Worm (Caenorhabditis elegans) whole organism, L4 larva: ENCODE measurements around the gene C44F1.1.

Source experiments
- D1046.2 ChIP-seq: fragments of 200-800 bp; sonication (Bioruptor generic); IDR thresholded peaks from 2 replicates; pipeline ENCODE4 v1.3.6; 2022; ENCODE audit warnings: missing genetic modification characterization, missing compliant biosample characterization
- F10B5.3 ChIP-seq: sonication (generic microtip); optimal IDR thresholded peaks from 2 replicates; lab custom pipeline; 2016; ENCODE audit warnings: mild to moderate bottlenecking, missing genetic modification characterization, missing compliant biosample characterization
- F37D6.2 ChIP-seq: sonication (generic microtip); optimal IDR thresholded peaks from 2 replicates; lab custom pipeline; 2016; ENCODE audit warnings: mild to moderate bottlenecking, missing genetic modification characterization, missing compliant biosample characterization
- F44E2.7 ChIP-seq: fragments of 200-800 bp; sonication (Bioruptor generic); IDR thresholded peaks from 2 replicates; pipeline ENCODE4 v2.1.2; 2022; ENCODE audit warnings: missing genetic modification characterization, missing compliant biosample characterization
- Y5F2A.4 ChIP-seq: fragments of 200-800 bp; sonication (Bioruptor generic); optimal IDR thresholded peaks from 2 replicates; lab custom pipeline; 2018; ENCODE audit warnings: mild to moderate bottlenecking, missing genetic modification characterization, missing compliant biosample characterization
- ZK337.2 ChIP-seq: fragments of 200-800 bp; sonication (Bioruptor generic); IDR thresholded peaks from 2 replicates; pipeline ENCODE4 v1.3.6; 2022; ENCODE audit warnings: missing genetic modification reagents, missing genetic modification characterization, missing compliant biosample characterization
- aha-1 ChIP-seq: fragments of 150-350 bp; peaks from one replicate; lab custom pipeline; 2014; ENCODE audit warnings: missing biosample characterization, missing genetic modification characterization
- ama-1 ChIP-seq: fragments of 150-350 bp; optimal IDR thresholded peaks from 2 replicates; lab custom pipeline; 2014; ENCODE audit warnings: inconsistent platforms, mixed read lengths
- daf-12 ChIP-seq: fragments of 150-350 bp; optimal IDR thresholded peaks from 2 replicates; lab custom pipeline; 2014; ENCODE audit warnings: missing biosample characterization, missing genetic modification reagents, missing genetic modification characterization
- daf-16 ChIP-seq, 3 experiments: sonication (generic microtip); optimal IDR thresholded peaks; 2 replicates each; lab custom pipeline; 2016 to 2017; ENCODE audit warnings: missing genetic modification characterization in 3 of 3, missing genetic modification reagents in 3 of 3, mild to moderate bottlenecking in 2 of 3, missing compliant biosample characterization in 2 of 3, missing biosample characterization in 1 of 3, moderate library complexity in 1 of 3
- daf-8 ChIP-seq: fragments of 200-800 bp; sonication (Bioruptor generic); IDR thresholded peaks from 2 replicates; pipeline ENCODE4 v1.3.6; 2022; ENCODE audit warnings: missing genetic modification characterization, missing compliant biosample characterization
- dmd-6 ChIP-seq: fragments of 200-800 bp; sonication (Bioruptor generic); IDR thresholded peaks from 2 replicates; pipeline ENCODE4 v1.3.6; 2022; ENCODE audit warnings: missing genetic modification reagents, missing genetic modification characterization, missing compliant biosample characterization
- dpl-1 ChIP-seq: fragments of 150-350 bp; optimal IDR thresholded peaks from 2 replicates; lab custom pipeline; 2014; ENCODE audit warnings: missing biosample characterization, missing genetic modification reagents, missing genetic modification characterization
- fos-1 ChIP-seq: fragments of 150-350 bp; optimal IDR thresholded peaks from 2 replicates; lab custom pipeline; 2014; ENCODE audit warnings: missing biosample characterization, missing genetic modification characterization
- gei-8 ChIP-seq: fragments of 200-800 bp; sonication (Bioruptor generic); optimal IDR thresholded peaks from 2 replicates; lab custom pipeline; 2018; ENCODE audit warnings: mild to moderate bottlenecking, missing genetic modification characterization, missing compliant biosample characterization
- hlh-11 ChIP-seq: fragments of 200-800 bp; sonication (Bioruptor generic); optimal IDR thresholded peaks from 2 replicates; lab custom pipeline; 2018; ENCODE audit warnings: mild to moderate bottlenecking, missing genetic modification characterization, missing compliant biosample characterization
- hlh-30 ChIP-seq: sonication (generic microtip); optimal IDR thresholded peaks from 2 replicates; lab custom pipeline; 2017; ENCODE audit warnings: antibody characterized with exemption, mild to moderate bottlenecking, missing genetic modification characterization, missing compliant biosample characterization; ENCODE audit not compliant: insufficient read depth
- hmg-1.1 ChIP-seq: fragments of 200-800 bp; sonication (Bioruptor generic); IDR thresholded peaks from 2 replicates; pipeline ENCODE4 v1.3.6; 2022; ENCODE audit warnings: missing genetic modification reagents, missing genetic modification characterization, missing compliant biosample characterization
- lin-29 ChIP-seq: fragments of 200-800 bp; sonication (Bioruptor generic); IDR thresholded peaks from 2 replicates; pipeline ENCODE4 v1.3.6; 2022; ENCODE audit warnings: missing genetic modification reagents, missing genetic modification characterization, missing compliant biosample characterization
- lin-38 ChIP-seq: fragments of 200-800 bp; sonication (Bioruptor generic); IDR thresholded peaks from 2 replicates; pipeline ENCODE4 v1.3.6; 2022; ENCODE audit warnings: missing genetic modification reagents, missing genetic modification characterization, missing compliant biosample characterization
- lsy-2 ChIP-seq, 2 experiments: fragments of 150-350 bp in 1 of 2; sonication (generic microtip) in 1 of 2; optimal IDR thresholded peaks; 2 replicates each; lab custom pipeline; 2014 to 2017; ENCODE audit warnings: missing biosample characterization in 2 of 2, missing genetic modification characterization in 2 of 2
- mdl-1 ChIP-seq, 2 experiments: fragments of 150-350 bp in 1 of 2; sonication (generic microtip) in 1 of 2; optimal IDR thresholded peaks; 2 replicates each; lab custom pipeline; 2014 to 2017; ENCODE audit warnings: missing biosample characterization in 2 of 2, missing genetic modification characterization in 2 of 2
- mep-1 ChIP-seq: fragments of 150-350 bp; sonication (generic microtip); optimal IDR thresholded peaks from 3 replicates; lab custom pipeline; 2014; ENCODE audit warnings: missing biosample characterization, missing genetic modification characterization
- mes-2 ChIP-seq: sonication (generic microtip); optimal IDR thresholded peaks from 2 replicates; lab custom pipeline; 2016; ENCODE audit warnings: missing genotype, mild to moderate bottlenecking, missing genetic modification characterization, missing compliant biosample characterization; ENCODE audit not compliant: poor library complexity, severe bottlenecking
- nhr-10 ChIP-seq: fragments of 150-350 bp; optimal IDR thresholded peaks from 2 replicates; lab custom pipeline; 2014; ENCODE audit warnings: missing biosample characterization, missing genetic modification characterization
- nhr-237 ChIP-seq: sonication (generic microtip); optimal IDR thresholded peaks from 2 replicates; lab custom pipeline; 2017; ENCODE audit warnings: missing biosample characterization, missing genetic modification characterization
- nhr-25 ChIP-seq: sonication (generic microtip); optimal IDR thresholded peaks from 2 replicates; lab custom pipeline; 2017; ENCODE audit warnings: missing genetic modification characterization, mild to moderate bottlenecking, missing compliant biosample characterization, antibody characterized with exemption, moderate library complexity, borderline replicate concordance; ENCODE audit not compliant: insufficient read depth
- nhr-28 ChIP-seq: fragments of 150-350 bp; optimal IDR thresholded peaks from 2 replicates; lab custom pipeline; 2014; ENCODE audit warnings: missing biosample characterization, missing genetic modification characterization
- nhr-76 ChIP-seq: fragments of 150-350 bp; optimal IDR thresholded peaks from 2 replicates; lab custom pipeline; 2014; ENCODE audit warnings: missing biosample characterization, missing genetic modification characterization
- set-16 ChIP-seq: fragments of 200-800 bp; sonication (Bioruptor generic); IDR thresholded peaks from 2 replicates; pipeline ENCODE4 v1.3.6; 2022; ENCODE audit warnings: missing genetic modification reagents, missing genetic modification characterization, missing compliant biosample characterization
- snpc-1.2 ChIP-seq: fragments of 200-800 bp; sonication (Bioruptor generic); IDR thresholded peaks from 2 replicates; pipeline ENCODE4 v1.3.6; 2022; ENCODE audit warnings: missing genetic modification reagents, missing genetic modification characterization, missing compliant biosample characterization
- tra-1 ChIP-seq: fragments of 200-800 bp; sonication (Bioruptor generic); IDR thresholded peaks from 2 replicates; pipeline ENCODE4 v1.3.6; 2022; ENCODE audit warnings: missing genetic modification reagents, missing genetic modification characterization, missing compliant biosample characterization
- unc-62 ChIP-seq, 3 experiments: fragments of 150-350 bp in 1 of 3; sonication (generic microtip); optimal IDR thresholded peaks in 2 of 3; peaks in 1 of 3; 1 replicate in 1 of 3; 2 replicates in 2 of 3; lab custom pipeline; 2014 to 2017; ENCODE audit warnings: missing biosample characterization in 3 of 3, missing genetic modification characterization in 3 of 3, missing genetic modification reagents in 3 of 3, missing genotype in 1 of 3
- zfp-3 ChIP-seq: fragments of 200-800 bp; sonication (Bioruptor generic); conservative IDR thresholded peaks from 2 replicates; pipeline ENCODE4 v1.3.6; 2022; ENCODE audit warnings: missing genetic modification reagents, missing genetic modification characterization, missing compliant biosample characterization

Gene C44F1.1

DNA sequence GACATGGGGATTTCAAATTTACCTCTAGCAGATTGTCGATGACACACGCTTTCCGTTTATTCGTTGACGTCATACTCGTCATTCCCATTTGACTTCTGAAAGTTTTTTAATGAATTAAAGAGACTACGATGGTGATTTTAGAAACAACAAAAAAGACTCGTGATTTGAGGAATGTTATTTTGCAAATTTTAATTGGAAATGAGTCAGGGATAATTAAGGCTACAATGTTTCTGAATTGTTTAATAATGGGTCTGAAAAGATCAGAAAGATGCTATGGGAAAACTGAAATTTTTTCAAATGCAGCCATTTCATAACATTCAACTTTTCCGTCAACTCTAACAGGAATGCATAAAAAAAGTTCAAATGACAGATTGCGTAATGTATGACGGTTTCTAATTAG, at the start of gene C44F1.1:
Gene C44F1.1, minus strand, starts transcription at position 101 of the 400 bp plus-strand sequence.
- TF ChIP-seq F10B5.3 (tag; lab: Kevin White, UChicago) (no peak), aha-1 (tag; lab: Kevin White, UChicago) (peak; percentile 10)
- TF ChIP-seq, all 104 proteins: peak for 1

DNA sequence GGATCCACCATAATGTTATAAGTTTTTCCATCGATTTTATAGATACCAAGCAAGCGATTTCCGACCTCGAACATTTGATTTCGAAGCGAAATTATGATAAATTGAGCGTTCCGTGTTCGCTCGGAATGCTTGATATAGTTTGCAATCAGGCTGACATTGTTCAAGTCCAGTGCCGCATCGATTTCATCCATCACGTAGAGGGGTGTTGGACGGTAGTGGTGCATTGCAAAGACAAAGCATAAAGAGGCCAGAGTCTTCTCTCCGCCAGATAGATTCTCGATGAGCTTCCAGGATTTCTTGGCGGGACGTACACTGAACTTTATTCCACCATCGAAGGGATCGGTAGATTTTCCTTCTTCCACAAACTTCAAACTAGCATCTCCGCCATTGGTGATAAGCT, 49.1 kb upstream of the C44F1.1 start:
- TF ChIP-seq daf-12 (tag; lab: Kevin White, UChicago) (no peak), unc-62 (GFP tag; optimal IDR thresholded peaks at IDR 0.05 in 1 of 2; lab: Kevin White, UChicago) (peak in 1 of 2 experiments; percentile 94), unc-62 (tag; optimal IDR thresholded peaks at IDR 0.05; lab: Kevin White, UChicago) (no peak), snpc-1.2 (GFP tag; lab: Robert Waterston, UW) (no peak)

DNA sequence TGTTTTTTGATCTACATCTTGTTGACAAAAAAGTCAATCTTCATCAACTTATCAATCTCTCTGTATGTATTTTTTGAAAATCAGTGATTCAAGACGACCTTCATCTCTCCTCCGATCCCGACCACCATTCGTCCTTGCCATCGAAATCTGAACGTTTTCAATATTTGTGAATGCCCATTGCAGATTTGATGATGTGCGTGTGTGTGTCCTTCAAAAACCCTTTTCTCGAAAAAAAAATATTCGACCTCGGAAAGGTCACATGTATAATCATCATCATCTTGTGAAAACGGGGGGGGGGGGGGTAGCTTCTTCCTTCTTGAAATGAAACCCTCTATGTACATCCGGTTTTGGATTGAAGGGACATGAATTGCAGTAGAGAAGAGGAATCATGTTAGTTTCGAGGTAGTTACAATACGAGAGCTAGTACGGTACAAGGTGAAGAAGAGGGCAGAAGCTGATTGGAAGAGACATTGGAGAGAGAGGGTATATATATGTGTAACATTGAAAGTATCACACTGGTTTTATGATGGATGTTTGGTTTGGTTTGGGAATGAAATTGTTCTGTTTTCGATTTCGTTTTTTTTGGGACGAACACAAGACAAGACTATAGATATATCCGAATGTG, 47.1 kb upstream of the C44F1.1 start:
- TF ChIP-seq Y5F2A.4 (GFP tag; lab: Kevin White, UChicago) (no peak), daf-16 (GFP tag; optimal IDR thresholded peaks at IDR 0.05; lab: Kevin White, UChicago) (no peak), daf-16 (tag; optimal IDR thresholded peaks at IDR 0.05; lab: Kevin White, UChicago) (no peak), hlh-30 (tag; lab: Kevin White, UChicago) (peak; percentile 53), tra-1 (no peak), set-16 (GFP tag; lab: Robert Waterston, UW) (no peak), nhr-76 (tag; lab: Kevin White, UChicago) (no peak), dpl-1 (GFP tag; lab: Kevin White, UChicago) (no peak), gei-8 (GFP tag; lab: Kevin White, UChicago) (no peak), aha-1 (tag; lab: Kevin White, UChicago) (peak; percentile 69), nhr-237 (no peak), F44E2.7 (GFP tag; lab: Robert Waterston, UW) (no peak), dmd-6 (no peak), ZK337.2 (GFP tag; lab: Robert Waterston, UW) (no peak), ama-1 (no peak), F10B5.3 (tag; lab: Kevin White, UChicago) (no peak), D1046.2 (GFP tag; lab: Robert Waterston, UW) (no peak), fos-1 (no peak), nhr-28 (tag; lab: Kevin White, UChicago) (peak; percentile 20), mes-2 (peak; percentile 11), nhr-25 (peak; percentile 69), mdl-1 (tag; optimal IDR thresholded peaks at IDR 0.05; lab: Kevin White, UChicago) (no peak)

DNA sequence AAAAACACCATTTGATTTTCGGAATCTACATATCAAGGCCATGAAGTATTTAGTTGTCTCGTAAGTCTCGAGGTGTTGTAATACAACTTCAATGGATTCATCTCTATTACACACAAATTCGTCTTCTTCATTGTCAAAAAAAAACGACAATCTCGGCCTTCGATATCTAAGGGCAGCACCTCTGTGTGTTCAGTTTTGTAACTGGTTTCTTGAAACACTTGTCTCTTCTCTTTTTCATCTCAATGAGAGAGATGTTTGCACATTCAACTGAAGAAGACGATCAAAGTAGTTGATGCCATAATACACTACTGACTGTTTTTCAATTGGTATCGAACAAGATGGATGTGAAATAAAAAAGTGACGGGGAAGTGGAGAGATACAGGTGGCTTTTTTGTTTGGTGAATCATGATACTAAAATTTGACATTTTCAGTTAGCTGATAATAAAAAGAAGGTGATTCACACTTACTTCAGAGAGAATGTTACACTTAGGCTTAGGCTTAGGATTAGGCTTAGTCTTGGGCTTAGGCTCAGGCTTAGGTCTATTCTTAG, 46.1 kb upstream of the C44F1.1 start:
- no peak for TF ChIP-seq nhr-10
- no peak for TF ChIP-seq F37D6.2
- no peak for TF ChIP-seq daf-8 (GFP tag; lab: Robert Waterston, UW)
- TF ChIP-seq hmg-1.1 (GFP tag; lab: Robert Waterston, UW), result 0 out of 2 replicates have a peak, but pooled peaks have one; percentile 35
- TF ChIP-seq nhr-25, result peak; percentile 22
- TF ChIP-seq nhr-28 (tag; lab: Kevin White, UChicago), result peak; percentile 59
- peak in 1 of 2 experiments; percentile 99 for TF ChIP-seq unc-62 (GFP tag; optimal IDR thresholded peaks at IDR 0.05 in 1 of 2; lab: Kevin White, UChicago)
- TF ChIP-seq unc-62 (tag; optimal IDR thresholded peaks at IDR 0.05; lab: Kevin White, UChicago), result no peak
- no peak for TF ChIP-seq lin-38 (GFP tag; lab: Robert Waterston, UW)
- TF ChIP-seq zfp-3 (GFP tag; lab: Robert Waterston, UW), result 0 out of 2 replicates have a peak, but pooled peaks have one; percentile 16
- peak; percentile 1 for TF ChIP-seq hlh-11 (tag; lab: Kevin White, UChicago)
- peak; percentile 26 for TF ChIP-seq mep-1 (tag; lab: Kevin White, UChicago)
- peak in 1 of 2 experiments; percentile 38 for TF ChIP-seq lsy-2 (tag; optimal IDR thresholded peaks at IDR 0.05; lab: Kevin White, UChicago)
- peak; percentile 46 for TF ChIP-seq aha-1 (tag; lab: Kevin White, UChicago)
- no peak for TF ChIP-seq lin-29 (GFP tag; lab: Robert Waterston, UW)
